Worm (Caenorhabditis elegans): ENCODE measurements around the gene nhr-185.

- TF ChIP-seq klf-2 (GFP tag; conservative IDR thresholded peaks at IDR 0.05), result no peak
- TF ChIP-seq med-1 (GFP tag; optimal IDR thresholded peaks at IDR 0.05; ENCODE audit: insufficient read depth), result no peak
- no peak for TF ChIP-seq cog-1 (tag; optimal IDR thresholded peaks at IDR 0.05)
- TF ChIP-seq T22C8.4 (GFP tag; IDR thresholded peaks at IDR 0.05), result no peak
- no peak for TF ChIP-seq flt-1 (GFP tag; IDR thresholded peaks at IDR 0.05)
- no peak for TF ChIP-seq ref-1 (GFP tag; conservative IDR thresholded peaks at IDR 0.05)
- TF ChIP-seq tab-1 (GFP tag; IDR thresholded peaks at IDR 0.05), result no peak
These were observed 23.2 kb upstream of the nhr-185 start for ce11 chrV:3870359-3870758.
